Fruit fly (Drosophila melanogaster) whole organism, embryonic: ENCODE results near the gene Cpr65Aw.

Experiments
- Ada2b ChIP-seq: fragments of 200-800 bp; sonication (Bioruptor generic); IDR thresholded peaks from 2 replicates; pipeline ENCODE4 v1.3.6; 2022; ENCODE audit warnings: missing biosample characterization, missing genetic modification characterization
- Antp ChIP-seq: fragments of 200-800 bp; sonication (Bioruptor generic); optimal IDR thresholded peaks from 3 replicates; lab custom pipeline; 2016; ENCODE audit warnings: missing biosample characterization, missing genetic modification characterization
- CG11398 ChIP-seq: fragments of 200-800 bp; sonication (Bioruptor generic); optimal IDR thresholded peaks from 2 replicates; lab custom pipeline; 2016; ENCODE audit warnings: missing biosample characterization, missing genetic modification characterization
- CG11696 ChIP-seq: fragments of 200-800 bp; sonication (Bioruptor generic); IDR thresholded peaks from 2 replicates; pipeline ENCODE4 v1.3.6; 2022; ENCODE audit warnings: missing biosample characterization, missing genetic modification characterization
- CG12236 ChIP-seq: fragments of 200-800 bp; sonication (Bioruptor generic); optimal IDR thresholded peaks from 2 replicates; lab custom pipeline; 2016; ENCODE audit warnings: missing biosample characterization, missing genetic modification characterization
- CG12942 ChIP-seq: fragments of 200-800 bp; sonication (Bioruptor generic); optimal IDR thresholded peaks from 3 replicates; lab custom pipeline; 2016; ENCODE audit warnings: missing biosample characterization, missing genetic modification characterization
- CG15601 ChIP-seq: fragments of 200-800 bp; sonication (Bioruptor generic); optimal IDR thresholded peaks from 3 replicates; lab custom pipeline; 2019; ENCODE audit warnings: missing biosample characterization, mild to moderate bottlenecking, missing genetic modification characterization, moderate library complexity
- CG17328 ChIP-seq: fragments of 200-800 bp; sonication (Bioruptor generic); IDR thresholded peaks from 2 replicates; pipeline ENCODE4 v1.3.6; 2022; ENCODE audit warnings: missing biosample characterization, missing genetic modification characterization
- CG17568 ChIP-seq: fragments of 200-800 bp; sonication (Bioruptor generic); optimal IDR thresholded peaks from 2 replicates; lab custom pipeline; 2018; ENCODE audit warnings: missing biosample characterization, mild to moderate bottlenecking, missing genetic modification characterization, moderate library complexity
- CG18011 ChIP-seq: fragments of 200-800 bp; sonication (Bioruptor generic); optimal IDR thresholded peaks from 2 replicates; lab custom pipeline; 2017; ENCODE audit warnings: missing biosample characterization, missing genetic modification characterization, mild to moderate bottlenecking, moderate library complexity, missing genotype
- CG2120 ChIP-seq: fragments of 200-800 bp; sonication (Bioruptor generic); optimal IDR thresholded peaks from 3 replicates; lab custom pipeline; 2016; ENCODE audit warnings: missing biosample characterization, missing genetic modification characterization
- CG2199 ChIP-seq: fragments of 200-800 bp; sonication (Bioruptor generic); IDR thresholded peaks from 3 replicates; pipeline ENCODE4 v1.3.6; 2022; ENCODE audit warnings: missing biosample characterization, missing genetic modification characterization
- CG32532 ChIP-seq: fragments of 200-800 bp; sonication (Bioruptor generic); IDR thresholded peaks from 2 replicates; pipeline ENCODE4 v1.3.6; 2022; ENCODE audit warnings: missing biosample characterization, missing genetic modification characterization
- CG32767 ChIP-seq: fragments of 200-800 bp; sonication (Bioruptor generic); IDR thresholded peaks from 2 replicates; pipeline ENCODE4 v1.3.6; 2022; ENCODE audit warnings: missing biosample characterization, missing genetic modification characterization
- CG3838 ChIP-seq: fragments of 200-800 bp; sonication (Bioruptor generic); optimal IDR thresholded peaks from 3 replicates; lab custom pipeline; 2016; ENCODE audit warnings: missing biosample characterization, missing genetic modification characterization
- CG4282 ChIP-seq: fragments of 200-800 bp; sonication (Bioruptor generic); optimal IDR thresholded peaks from 2 replicates; lab custom pipeline; 2016; ENCODE audit warnings: missing biosample characterization, missing genetic modification characterization
- CG6654 ChIP-seq: fragments of 200-800 bp; sonication (Bioruptor generic); optimal IDR thresholded peaks from 2 replicates; lab custom pipeline; 2017; ENCODE audit warnings: missing biosample characterization, mild to moderate bottlenecking, missing genetic modification characterization
- CG6791 ChIP-seq: fragments of 200-800 bp; sonication (Bioruptor generic); IDR thresholded peaks from 3 replicates; pipeline ENCODE4 v1.3.6; 2022; ENCODE audit warnings: missing biosample characterization, missing genetic modification characterization; ENCODE audit not compliant: partially characterized antibody
- CG7928 ChIP-seq: fragments of 200-800 bp; sonication (Bioruptor generic); optimal IDR thresholded peaks from 2 replicates; lab custom pipeline; 2017; ENCODE audit warnings: missing biosample characterization, mild to moderate bottlenecking, missing genetic modification characterization
- CG9609 ChIP-seq: fragments of 200-800 bp; sonication (Bioruptor generic); optimal IDR thresholded peaks from 3 replicates; lab custom pipeline; 2016; ENCODE audit warnings: missing biosample characterization, missing genetic modification characterization
- CG9817 ChIP-seq: fragments of 200-800 bp; sonication (Bioruptor generic); optimal IDR thresholded peaks from 2 replicates; lab custom pipeline; 2018; ENCODE audit warnings: missing biosample characterization, mild to moderate bottlenecking, missing genetic modification characterization, moderate library complexity
- CkIIα-i1 ChIP-seq: fragments of 200-800 bp; sonication (Bioruptor generic); IDR thresholded peaks from 2 replicates; pipeline ENCODE4 v1.3.6; 2022; ENCODE audit warnings: missing biosample characterization, missing genetic modification characterization
- Dip2 ChIP-seq: fragments of 200-800 bp; sonication (Bioruptor generic); IDR thresholded peaks from 2 replicates; pipeline ENCODE4 v1.3.6; 2022; ENCODE audit warnings: missing biosample characterization, missing genetic modification characterization
- Doc2 ChIP-seq: fragments of 200-800 bp; sonication (Bioruptor generic); IDR thresholded peaks from 2 replicates; pipeline ENCODE4 v1.3.6; 2022; ENCODE audit warnings: missing biosample characterization, missing genetic modification characterization
- E2f2 ChIP-seq: fragments of 200-800 bp; sonication (Bioruptor generic); IDR thresholded peaks from 2 replicates; pipeline ENCODE4 v1.3.6; 2022; ENCODE audit warnings: missing biosample characterization, missing genetic modification characterization
- Max ChIP-seq: fragments of 200-800 bp; sonication (Bioruptor generic); optimal IDR thresholded peaks from 2 replicates; lab custom pipeline; 2016; ENCODE audit warnings: missing biosample characterization, mild to moderate bottlenecking, missing genetic modification characterization
- Mrtf ChIP-seq: fragments of 200-800 bp; sonication (Bioruptor generic); IDR thresholded peaks from 3 replicates; pipeline ENCODE4 v1.3.6; 2022; ENCODE audit warnings: missing biosample characterization, missing genetic modification characterization
- NK7.1 ChIP-seq: fragments of 200-800 bp; sonication (Bioruptor generic); optimal IDR thresholded peaks from 3 replicates; lab custom pipeline; 2016; ENCODE audit warnings: missing biosample characterization, missing genetic modification characterization
- Neu2 ChIP-seq: fragments of 200-800 bp; sonication (Bioruptor generic); optimal IDR thresholded peaks from 3 replicates; lab custom pipeline; 2016; ENCODE audit warnings: missing biosample characterization, missing genetic modification characterization, borderline replicate concordance
- PHDP ChIP-seq: fragments of 200-800 bp; sonication (Bioruptor generic); optimal IDR thresholded peaks from 3 replicates; lab custom pipeline; 2018; ENCODE audit warnings: missing biosample characterization, mild to moderate bottlenecking, missing genetic modification characterization, moderate library complexity
- Six4 ChIP-seq: fragments of 200-800 bp; sonication (Bioruptor generic); optimal IDR thresholded peaks from 2 replicates; lab custom pipeline; 2016; ENCODE audit warnings: missing biosample characterization, missing genetic modification characterization
- Tbp ChIP-seq: fragments of >200 bp; optimal IDR thresholded peaks from 2 replicates; lab custom pipeline; 2018; ENCODE audit warnings: missing biosample characterization, missing genetic modification characterization
- ab ChIP-seq: fragments of 200-800 bp; sonication (Bioruptor generic); optimal IDR thresholded peaks from 2 replicates; lab custom pipeline; 2016; ENCODE audit warnings: missing biosample characterization, missing genetic modification characterization
- bsh ChIP-seq, 2 experiments: fragments of 200-800 bp; sonication (Bioruptor generic); optimal IDR thresholded peaks; 2 replicates each; lab custom pipeline; 2017 to 2018; ENCODE audit warnings: mild to moderate bottlenecking in 2 of 2, missing biosample characterization in 2 of 2, missing genetic modification characterization in 2 of 2, moderate library complexity in 1 of 2
- cato ChIP-seq: fragments of 200-800 bp; sonication (Bioruptor generic); optimal IDR thresholded peaks from 2 replicates; lab custom pipeline; 2016; ENCODE audit warnings: missing biosample characterization, missing genetic modification characterization, borderline replicate concordance
- crc ChIP-seq: fragments of 200-800 bp; sonication (Bioruptor generic); optimal IDR thresholded peaks from 2 replicates; lab custom pipeline; 2016; ENCODE audit warnings: missing biosample characterization, missing genetic modification characterization
- crp ChIP-seq, 2 experiments: fragments of 200-800 bp; sonication (Bioruptor generic); optimal IDR thresholded peaks; 2 replicates in 1 of 2; 3 replicates in 1 of 2; lab custom pipeline; 2017; ENCODE audit warnings: missing biosample characterization in 2 of 2, missing genetic modification characterization in 2 of 2, mild to moderate bottlenecking in 1 of 2, moderate library complexity in 1 of 2
- exex ChIP-seq: fragments of 200-800 bp; sonication (Bioruptor generic); optimal IDR thresholded peaks from 4 replicates; lab custom pipeline; 2018; ENCODE audit warnings: missing biosample characterization, mild to moderate bottlenecking, missing genetic modification characterization, moderate library complexity
- fru ChIP-seq: fragments of >200 bp; optimal IDR thresholded peaks from 2 replicates; lab custom pipeline; 2017
- gcm2 ChIP-seq: fragments of 200-800 bp; sonication (Bioruptor generic); optimal IDR thresholded peaks from 2 replicates; lab custom pipeline; 2016; ENCODE audit warnings: missing biosample characterization, missing genetic modification characterization
- gem ChIP-seq: fragments of 200-800 bp; sonication (Bioruptor generic); optimal IDR thresholded peaks from 2 replicates; lab custom pipeline; 2019; ENCODE audit warnings: missing biosample characterization, mild to moderate bottlenecking, missing genetic modification characterization, moderate library complexity
- ham ChIP-seq: fragments of 200-800 bp; sonication (Bioruptor generic); IDR thresholded peaks from 2 replicates; pipeline ENCODE4 v1.3.6; 2022; ENCODE audit warnings: missing biosample characterization, missing genetic modification characterization
- hth ChIP-seq: fragments of >200 bp; optimal IDR thresholded peaks from 2 replicates; lab custom pipeline; 2017; ENCODE audit warnings: inconsistent platforms
- insv ChIP-seq, 2 experiments: fragments of 200-800 bp; sonication (Bioruptor generic); optimal IDR thresholded peaks; 3 replicates each; lab custom pipeline; 2016 to 2018; ENCODE audit warnings: missing biosample characterization in 2 of 2, missing genetic modification characterization in 2 of 2
- lmd ChIP-seq: fragments of 200-800 bp; sonication (Bioruptor generic); IDR thresholded peaks from 2 replicates; pipeline ENCODE4 v1.3.6; 2022; ENCODE audit warnings: missing biosample characterization, missing genetic modification characterization
- lola ChIP-seq, 3 experiments: fragments of >200 bp in 2 of 3; fragments of 200-800 bp in 1 of 3; sonication (Bioruptor generic) in 1 of 3; optimal IDR thresholded peaks; 2 replicates each; lab custom pipeline; 2017 to 2019; ENCODE audit warnings: missing biosample characterization in 3 of 3, missing genetic modification characterization in 3 of 3, mild to moderate bottlenecking in 1 of 3, moderate library complexity in 1 of 3
- nom ChIP-seq: fragments of 200-800 bp; sonication (Bioruptor generic); optimal IDR thresholded peaks from 2 replicates; lab custom pipeline; 2017; ENCODE audit warnings: missing biosample characterization, missing genetic modification characterization, mild to moderate bottlenecking, moderate library complexity, missing genetic modification reagents
- pan ChIP-seq, 4 experiments: fragments of >200 bp in 3 of 4; fragments of 200-800 bp in 1 of 4; sonication (Bioruptor generic) in 1 of 4; optimal IDR thresholded peaks in 3 of 4; IDR thresholded peaks in 1 of 4; 2 replicates each; pipeline versions ENCODE4 v1.3.6 to Lab custom; 2017 to 2022; ENCODE audit warnings: missing biosample characterization in 2 of 4, missing genetic modification characterization in 2 of 4, mixed read lengths in 1 of 4
- sens ChIP-seq: fragments of 200-800 bp; sonication (Bioruptor generic); peaks from one replicate; lab custom pipeline; 2016; ENCODE audit warnings: missing biosample characterization, missing genetic modification characterization
- sima ChIP-seq: fragments of 200-800 bp; sonication (Bioruptor generic); optimal IDR thresholded peaks from 2 replicates; lab custom pipeline; 2016; ENCODE audit warnings: missing biosample characterization, missing genetic modification characterization
- sug ChIP-seq: fragments of 200-800 bp; optimal IDR thresholded peaks from 2 replicates; lab custom pipeline; 2019; ENCODE audit warnings: missing biosample characterization, mild to moderate bottlenecking, missing genetic modification characterization, moderate library complexity

The Cpr65Aw gene

DNA sequence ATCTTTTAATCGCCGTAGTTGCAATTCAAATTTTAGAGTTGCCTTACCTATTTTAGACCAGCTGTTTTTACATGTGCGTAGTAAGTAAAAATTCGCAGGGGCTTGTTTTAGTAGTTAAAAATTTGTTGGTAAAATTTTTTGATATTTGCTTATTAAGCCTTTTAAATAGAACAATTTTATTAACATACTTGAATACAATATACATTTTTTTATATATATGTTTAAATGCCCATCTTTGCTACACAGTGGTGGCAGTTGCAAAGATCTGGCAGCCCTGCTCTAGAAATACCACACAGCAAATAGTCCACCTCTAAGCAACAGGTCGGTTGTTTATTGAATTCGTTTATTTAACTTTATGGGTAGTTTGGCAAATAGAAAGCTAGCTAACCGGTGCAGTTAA, 47.5 kb downstream of the Cpr65Aw start, which contains the start of the genes CG10467 and loj (continued):
- TF ChIP-seq Dip2 (GFP tag; lab: Robert Waterston, UW) (peak; percentile 56; the same call in 1 of the 2 replicates), CG17328 (GFP tag; lab: Robert Waterston, UW) (peak; percentile 96), CG9817 (tag; lab: Kevin White, UChicago) (peak; percentile 98), ab (GFP tag; lab: Kevin White, UChicago) (peak; percentile 56), Six4 (GFP tag; lab: Kevin White, UChicago) (peak; percentile 92), sima (no peak), crp (GFP tag; optimal IDR thresholded peaks at IDR 0.05; lab: Kevin White, UChicago) (peak; percentile 91 to 97), ham (peak; percentile 91), E2f2 (peak; percentile 84), Ada2b (peak; percentile 94), NK7.1 (GFP tag; lab: Kevin White, UChicago) (no peak), CG12236 (peak; percentile 41), lola (GFP tag; optimal IDR thresholded peaks at IDR 0.05; lab: Kevin White, UChicago) (peak in 1 of 3 experiments; percentile 97), exex (tag; lab: Kevin White, UChicago) (peak; percentile 81), CG3838 (GFP tag; lab: Kevin White, UChicago) (peak; percentile 86), CG6791 (GFP tag; lab: Robert Waterston, UW) (peak; percentile 55; the same call in 1 of the 3 replicates), sug (peak; percentile 96), bsh (GFP tag; optimal IDR thresholded peaks at IDR 0.05; lab: Kevin White, UChicago) (peak in 1 of 2 experiments; percentile 97), fru (lab: Kevin White, UChicago) (no peak), CG4282 (peak; percentile 43), CG2120 (GFP tag; lab: Kevin White, UChicago) (peak; percentile 95), CkIIα-i1 (GFP tag; lab: Robert Waterston, UW) (peak; percentile 84), gem (tag; lab: Kevin White, UChicago) (peak; percentile 98), CG2199 (GFP tag; lab: Robert Waterston, UW) (peak; percentile 94), sens (GFP tag; lab: Kevin White, UChicago) (peak; percentile 97), Mrtf (GFP tag; lab: Robert Waterston, UW) (peak; percentile 96), Tbp (no peak), CG6654 (GFP tag; lab: Kevin White, UChicago) (peak; percentile 83), Antp (peak; percentile 73), nom (GFP tag; lab: Kevin White, UChicago) (no peak), gcm2 (GFP tag; lab: Kevin White, UChicago) (peak; percentile 37), CG7928 (peak; percentile 75), CG32532 (GFP tag; lab: Robert Waterston, UW) (peak; percentile 98), hth (lab: Kevin White, UChicago) (no peak), crc (GFP tag; lab: Kevin White, UChicago) (peak; percentile 56), lmd (peak; percentile 98), CG9609 (GFP tag; lab: Kevin White, UChicago) (peak; percentile 80), insv (GFP tag; optimal IDR thresholded peaks at IDR 0.05; lab: Kevin White, UChicago) (peak in 1 of 2 experiments; percentile 63), pan (optimal IDR thresholded peaks at IDR 0.05; lab: Kevin White, UChicago) (no peak), pan (GFP tag; optimal IDR thresholded peaks at IDR 0.05 in 1 of 2, IDR thresholded peaks at IDR 0.05 in 1 of 2) (peak in 1 of 2 experiments; percentile 96), CG12942 (GFP tag; lab: Kevin White, UChicago) (peak; percentile 98), Max (GFP tag; lab: Kevin White, UChicago) (peak; percentile 92), CG15601 (tag; lab: Kevin White, UChicago) (peak; percentile 93), cato (GFP tag; lab: Kevin White, UChicago) (peak; percentile 94), CG11398 (GFP tag; lab: Kevin White, UChicago) (peak; percentile 23), PHDP (tag; lab: Kevin White, UChicago) (peak; percentile 97), CG11696 (peak; percentile 78), CG32767 (GFP tag; lab: Robert Waterston, UW) (peak; percentile 93), CG17568 (peak; percentile 81), Doc2 (GFP tag; lab: Robert Waterston, UW) (peak; percentile 88), Neu2 (GFP tag; lab: Kevin White, UChicago) (no peak), CG18011 (GFP tag; lab: Kevin White, UChicago) (peak; percentile 86)
